Worm (Caenorhabditis elegans) whole organism, late embryonic: ENCODE results near the gene F21C10.11.

ENCODE experiments used
- C38D4.7 ChIP-seq: fragments of 200-800 bp; sonication (Bioruptor generic); optimal IDR thresholded peaks from 2 replicates; lab custom pipeline; 2018; ENCODE audit warnings: mild to moderate bottlenecking, missing genetic modification characterization, moderate library complexity, missing compliant biosample characterization
- T23F11.4 ChIP-seq: fragments of 200-800 bp; sonication (Bioruptor generic); optimal IDR thresholded peaks from 2 replicates; lab custom pipeline; 2018; ENCODE audit warnings: mild to moderate bottlenecking, missing genetic modification characterization, missing compliant biosample characterization
- Y22D7AL.16 ChIP-seq: sonication (generic microtip); optimal IDR thresholded peaks from 2 replicates; lab custom pipeline; 2016; ENCODE audit warnings: missing genetic modification characterization, missing compliant biosample characterization
- ceh-14 ChIP-seq: sonication (generic microtip); optimal IDR thresholded peaks from 2 replicates; lab custom pipeline; 2016; ENCODE audit warnings: missing genotype, missing genetic modification characterization, missing compliant biosample characterization
- ceh-2 ChIP-seq: sonication (generic microtip); optimal IDR thresholded peaks from 2 replicates; lab custom pipeline; 2016; ENCODE audit warnings: missing genotype, missing genetic modification characterization, missing compliant biosample characterization
- ceh-22 ChIP-seq: sonication (generic microtip); optimal IDR thresholded peaks from 2 replicates; lab custom pipeline; 2017; ENCODE audit warnings: missing biosample characterization, missing genetic modification characterization
- ceh-24 ChIP-seq: sonication (generic microtip); optimal IDR thresholded peaks from 2 replicates; lab custom pipeline; 2016; ENCODE audit warnings: mild to moderate bottlenecking, missing genetic modification characterization, missing compliant biosample characterization
- ceh-30 ChIP-seq: fragments of 150-350 bp; optimal IDR thresholded peaks from 2 replicates; lab custom pipeline; 2014; ENCODE audit warnings: missing biosample characterization, missing genetic modification characterization
- ceh-31 ChIP-seq: sonication (generic microtip); optimal IDR thresholded peaks from 2 replicates; lab custom pipeline; 2016; ENCODE audit warnings: missing genetic modification characterization, missing compliant biosample characterization
- ceh-34 ChIP-seq: sonication (generic microtip); optimal IDR thresholded peaks from 2 replicates; lab custom pipeline; 2016; ENCODE audit warnings: mild to moderate bottlenecking, missing genetic modification characterization, missing compliant biosample characterization
- ceh-48 ChIP-seq: sonication (generic microtip); optimal IDR thresholded peaks from 2 replicates; lab custom pipeline; 2016; ENCODE audit warnings: missing genetic modification characterization, inconsistent platforms, missing compliant biosample characterization
- ceh-6 ChIP-seq: fragments of 200-800 bp; sonication (Bioruptor generic); optimal IDR thresholded peaks from 2 replicates; lab custom pipeline; 2018; ENCODE audit warnings: mild to moderate bottlenecking, missing genetic modification characterization, missing compliant biosample characterization
- elt-2 ChIP-seq: sonication (generic microtip); optimal IDR thresholded peaks from 2 replicates; lab custom pipeline; 2016; ENCODE audit warnings: missing genetic modification reagents, missing genetic modification characterization, missing compliant biosample characterization
- ets-4 ChIP-seq: sonication (generic microtip); optimal IDR thresholded peaks from 2 replicates; lab custom pipeline; 2016; ENCODE audit warnings: missing genetic modification characterization, missing compliant biosample characterization
- eyg-1 ChIP-seq: sonication (generic microtip); optimal IDR thresholded peaks from 2 replicates; lab custom pipeline; 2016; ENCODE audit warnings: missing genotype, missing genetic modification characterization, missing compliant biosample characterization
- fkh-6 ChIP-seq: sonication (generic microtip); optimal IDR thresholded peaks from 2 replicates; lab custom pipeline; 2016; ENCODE audit warnings: missing genetic modification characterization, missing compliant biosample characterization
- hlh-30 ChIP-seq: sonication (generic microtip); optimal IDR thresholded peaks from 2 replicates; lab custom pipeline; 2017; ENCODE audit warnings: antibody characterized with exemption, missing genetic modification characterization, missing compliant biosample characterization; ENCODE audit not compliant: insufficient read depth
- hlh-6 ChIP-seq: sonication (generic microtip); optimal IDR thresholded peaks from 2 replicates; lab custom pipeline; 2016; ENCODE audit warnings: missing genotype, missing genetic modification characterization, missing compliant biosample characterization
- lim-6 ChIP-seq: sonication (generic microtip); optimal IDR thresholded peaks from 2 replicates; lab custom pipeline; 2016; ENCODE audit warnings: missing genetic modification characterization, missing compliant biosample characterization
- madf-2 ChIP-seq: sonication (generic microtip); optimal IDR thresholded peaks from 2 replicates; lab custom pipeline; 2017; ENCODE audit warnings: missing genetic modification characterization, missing compliant biosample characterization
- nfya-1 ChIP-seq: sonication (generic microtip); optimal IDR thresholded peaks from 2 replicates; lab custom pipeline; 2017; ENCODE audit warnings: missing genetic modification characterization, mild to moderate bottlenecking, missing compliant biosample characterization, antibody characterized with exemption, moderate library complexity
- nhr-11 ChIP-seq: fragments of 150-350 bp; optimal IDR thresholded peaks from 2 replicates; lab custom pipeline; 2014; ENCODE audit warnings: missing biosample characterization, missing genetic modification characterization
- nhr-232 ChIP-seq: sonication (generic microtip); optimal IDR thresholded peaks from 2 replicates; lab custom pipeline; 2016; ENCODE audit warnings: missing genetic modification characterization, missing compliant biosample characterization
- npax-4 ChIP-seq: sonication (generic microtip); optimal IDR thresholded peaks from 2 replicates; lab custom pipeline; 2016; ENCODE audit warnings: missing genetic modification characterization, missing compliant biosample characterization
- pag-3 ChIP-seq: sonication (generic microtip); optimal IDR thresholded peaks from 2 replicates; lab custom pipeline; 2016; ENCODE audit warnings: missing compliant biosample characterization, missing genetic modification characterization, borderline replicate concordance
- pat-9 ChIP-seq: fragments of 200-800 bp; sonication (Bioruptor generic); optimal IDR thresholded peaks from 2 replicates; lab custom pipeline; 2018; ENCODE audit warnings: mild to moderate bottlenecking, missing genetic modification characterization, moderate library complexity, missing compliant biosample characterization
- pax-1 ChIP-seq: fragments of 150-350 bp; optimal IDR thresholded peaks from 2 replicates; lab custom pipeline; 2014; ENCODE audit warnings: missing biosample characterization, missing genetic modification characterization
- pha-2 ChIP-seq: sonication (generic microtip); optimal IDR thresholded peaks from 2 replicates; lab custom pipeline; 2017; ENCODE audit warnings: mild to moderate bottlenecking, missing genetic modification characterization, missing compliant biosample characterization
- pha-4 ChIP-seq: fragments of 150-350 bp; optimal IDR thresholded peaks from 2 replicates; lab custom pipeline; 2018; ENCODE audit warnings: missing biosample characterization, missing genetic modification reagents, missing genetic modification characterization
- rnt-1 ChIP-seq: sonication (generic microtip); optimal IDR thresholded peaks from 2 replicates; lab custom pipeline; 2016; ENCODE audit warnings: missing genetic modification characterization, missing compliant biosample characterization
- sox-2 ChIP-seq: fragments of 200-800 bp; sonication (Bioruptor generic); IDR thresholded peaks from 2 replicates; pipeline ENCODE4 v1.3.6; 2022; ENCODE audit warnings: missing genetic modification reagents, missing genetic modification characterization, missing compliant biosample characterization
- syd-9 ChIP-seq: sonication (generic microtip); optimal IDR thresholded peaks from 2 replicates; lab custom pipeline; 2016; ENCODE audit warnings: mild to moderate bottlenecking, missing genetic modification characterization, moderate library complexity, missing compliant biosample characterization
- tbx-7 ChIP-seq: sonication (generic microtip); optimal IDR thresholded peaks from 2 replicates; lab custom pipeline; 2016; ENCODE audit warnings: missing genotype, missing genetic modification characterization, missing compliant biosample characterization
- unc-42 ChIP-seq: sonication (generic microtip); optimal IDR thresholded peaks from 2 replicates; lab custom pipeline; 2016; ENCODE audit warnings: missing genotype, missing genetic modification characterization, missing compliant biosample characterization
- ztf-16 ChIP-seq: sonication (generic microtip); optimal IDR thresholded peaks from 2 replicates; lab custom pipeline; 2017; ENCODE audit warnings: missing genetic modification characterization, missing compliant biosample characterization

Gene F21C10.11

DNA sequence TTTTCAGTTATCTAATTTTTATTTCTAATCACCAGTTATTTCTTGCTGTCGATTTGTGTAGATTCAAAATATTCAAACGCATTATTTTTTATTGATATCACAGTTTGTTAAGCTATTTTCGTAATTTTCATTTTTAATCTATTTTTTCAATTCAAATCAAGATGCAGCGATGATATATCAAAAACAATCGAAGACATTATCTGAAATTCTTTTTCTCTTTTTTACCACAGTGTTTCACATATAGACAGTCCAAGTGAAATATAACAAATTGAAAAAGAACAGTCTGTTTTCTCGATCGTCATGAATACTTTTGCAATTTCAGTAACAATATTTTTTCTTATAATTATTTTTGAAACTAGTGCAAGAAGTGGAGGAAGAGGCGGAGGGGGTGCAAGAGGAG is 2.1 kb downstream of the F21C10.11 start, which contains the start of gene F21C10.5:
Gene F21C10.5, plus strand, starts transcription at position 301 of the 400 bp plus-strand sequence.
- no peak for TF ChIP-seq ceh-31 (tag; lab: Kevin White, UChicago)
- TF ChIP-seq npax-4 (tag; lab: Kevin White, UChicago) = no peak

DNA sequence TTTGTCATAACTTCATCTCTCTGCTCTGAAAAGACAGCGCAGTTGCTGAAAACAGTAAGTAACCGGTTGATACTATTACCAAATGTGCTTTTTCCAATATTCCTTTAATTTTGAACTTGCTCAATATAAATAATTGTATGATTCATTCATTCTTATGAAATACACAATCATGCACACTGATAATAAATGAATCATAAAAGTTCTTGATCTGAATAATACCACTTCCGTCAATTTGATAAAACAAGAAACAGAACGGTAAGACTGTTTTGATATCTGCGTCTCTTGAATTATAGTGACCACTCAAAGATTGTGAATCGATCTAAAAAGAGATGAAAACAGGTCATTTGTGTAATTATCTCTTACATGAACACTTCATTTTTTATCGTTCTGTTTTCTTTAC is 3.0 kb downstream of the F21C10.11 start, which contains the start of gene F21C10.4:
Gene F21C10.4, plus strand, starts transcription at position 301 of the 400 bp plus-strand sequence.
- TF ChIP-seq nhr-11 (tag; lab: Kevin White, UChicago) (no peak), pha-2 (tag; lab: Kevin White, UChicago) (no peak), ztf-16 (tag; lab: Kevin White, UChicago) (no peak), T23F11.4 (GFP tag; lab: Kevin White, UChicago) (no peak), ceh-6 (GFP tag; lab: Kevin White, UChicago) (no peak), hlh-6 (tag; lab: Kevin White, UChicago) (no peak), syd-9 (tag; lab: Kevin White, UChicago) (no peak), C38D4.7 (GFP tag; lab: Kevin White, UChicago) (no peak), pat-9 (tag; lab: Kevin White, UChicago) (no peak), ceh-24 (tag; lab: Kevin White, UChicago) (no peak), ets-4 (tag; lab: Kevin White, UChicago) (no peak)

DNA sequence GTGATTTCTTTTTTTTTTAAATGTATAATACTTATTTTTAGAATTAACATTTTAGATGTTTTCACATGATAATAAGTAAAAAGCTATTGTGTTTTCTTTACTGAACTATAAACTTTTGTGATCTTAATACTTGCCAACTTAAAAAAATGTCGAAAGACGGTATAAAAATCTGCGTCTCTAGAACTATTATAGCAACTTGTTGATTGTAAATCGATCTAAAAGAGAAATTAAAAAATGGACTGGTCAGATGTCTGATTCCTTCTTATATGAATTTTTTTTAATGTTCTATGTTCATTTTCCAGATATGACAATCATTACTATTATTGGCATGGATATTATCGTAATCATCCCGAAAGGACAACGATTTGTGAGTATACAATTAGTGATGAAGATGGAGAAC is 4.5 kb downstream of the F21C10.11 start, which contains the start of gene F21C10.3:
Gene F21C10.3, plus strand, starts transcription at position 301 of the 400 bp plus-strand sequence.
- TF ChIP-seq ceh-14 (tag; lab: Kevin White, UChicago) (no peak), unc-42 (tag; lab: Kevin White, UChicago) (no peak), hlh-6 (tag; lab: Kevin White, UChicago) (no peak), elt-2 (tag; lab: Kevin White, UChicago) (no peak), fkh-6 (tag; lab: Kevin White, UChicago) (no peak), tbx-7 (no peak), eyg-1 (no peak), ceh-2 (no peak), ceh-48 (tag; lab: Kevin White, UChicago) (no peak), pag-3 (no peak), Y22D7AL.16 (no peak)

DNA sequence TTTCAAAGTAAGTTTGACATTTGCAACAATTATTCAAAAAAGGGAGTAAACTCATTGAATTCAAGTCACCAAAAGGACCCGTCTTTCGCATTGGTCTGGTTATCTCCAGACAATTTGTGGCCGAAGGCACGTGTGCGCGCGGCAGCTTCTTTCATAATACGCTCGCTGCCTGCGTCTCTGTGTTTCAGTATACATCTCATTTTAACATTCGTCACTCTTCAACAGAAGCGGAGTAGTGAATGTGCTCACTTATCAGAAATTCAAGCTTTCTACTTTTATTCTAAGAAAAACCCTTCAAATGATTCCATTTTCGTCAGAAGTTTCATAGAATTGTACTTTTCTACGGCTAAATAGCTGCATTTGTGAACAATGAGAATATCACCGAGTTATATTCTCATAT is 5.3 kb downstream of the F21C10.11 start:
- TF ChIP-seq ceh-22 (tag; lab: Kevin White, UChicago) (no peak), ets-4 (tag; lab: Kevin White, UChicago) (no peak), hlh-30 (peak; percentile 27), lim-6 (tag; lab: Kevin White, UChicago) (no peak), unc-42 (tag; lab: Kevin White, UChicago) (peak; percentile 40), nhr-232 (tag; lab: Kevin White, UChicago) (no peak), npax-4 (tag; lab: Kevin White, UChicago) (no peak)

DNA sequence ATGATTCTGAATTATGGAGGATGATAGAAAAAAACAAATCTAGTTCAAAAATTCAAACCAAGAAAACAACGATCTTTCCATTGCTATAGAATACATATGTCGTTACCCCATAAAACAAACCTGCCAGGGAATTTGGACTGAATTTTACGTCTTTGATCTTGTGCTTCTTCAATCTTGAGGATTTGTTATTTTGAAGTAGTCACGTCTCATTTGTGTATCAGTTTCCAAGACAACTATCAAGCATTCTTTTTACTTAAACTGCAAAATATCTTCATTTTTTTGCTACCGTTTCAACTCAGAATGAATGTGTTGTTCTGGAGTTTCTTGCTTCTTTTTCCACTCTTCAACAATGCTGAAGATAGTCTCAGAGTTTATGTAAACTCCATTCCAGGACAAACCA is 7.5 kb downstream of the F21C10.11 start, which contains the start of gene F21C10.19:
Gene F21C10.19, plus strand, starts transcription at position 301 of the 400 bp plus-strand sequence.
- TF ChIP-seq hlh-6 (tag; lab: Kevin White, UChicago) = no peak
- no peak for TF ChIP-seq sox-2 (GFP tag; lab: Robert Waterston, UW)
- TF ChIP-seq nfya-1 (tag; lab: Kevin White, UChicago) = no peak
- no peak for TF ChIP-seq pha-2 (tag; lab: Kevin White, UChicago)
- TF ChIP-seq ceh-34 (tag; lab: Kevin White, UChicago) = no peak
- no peak for TF ChIP-seq ceh-24 (tag; lab: Kevin White, UChicago)
- no peak for TF ChIP-seq pax-1 (tag; lab: Kevin White, UChicago)
- TF ChIP-seq pha-4 (tag; lab: Kevin White, UChicago) = no peak
- TF ChIP-seq unc-42 (tag; lab: Kevin White, UChicago) = no peak
- no peak for TF ChIP-seq madf-2
- no peak for TF ChIP-seq ceh-30 (tag; lab: Kevin White, UChicago)
- no peak for TF ChIP-seq rnt-1 (tag; lab: Kevin White, UChicago)
